Fruit fly (Drosophila melanogaster): ENCODE data around the gene Tango5.

The Tango5 gene

DNA sequence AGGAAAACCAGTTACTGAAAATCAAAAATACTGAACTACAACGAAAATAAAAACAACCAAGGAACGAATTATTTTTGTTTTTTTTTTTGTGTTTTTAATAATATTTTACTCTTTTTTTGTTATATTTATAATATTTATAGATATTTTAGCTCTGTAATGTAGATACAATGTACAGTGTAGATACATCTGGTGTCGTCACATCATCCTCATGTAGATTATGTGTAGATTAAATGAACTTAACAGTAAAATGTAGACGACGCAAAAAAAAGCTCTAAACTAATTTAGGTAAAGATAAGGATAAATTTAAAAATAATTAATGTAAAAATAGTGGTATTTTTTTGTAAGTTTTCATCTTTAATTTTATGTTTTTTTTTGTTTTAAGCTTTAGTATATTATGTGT lies 25.1 kb upstream of the Tango5 start:
- TF ChIP-seq OdsH (GFP tag; optimal IDR thresholded peaks at IDR 0.05) (no peak), sage (GFP tag; optimal IDR thresholded peaks at IDR 0.05) (no peak), tai (GFP tag; optimal IDR thresholded peaks at IDR 0.05) (no peak), Hr78 (GFP tag; optimal IDR thresholded peaks at IDR 0.05) (no peak), pan (optimal IDR thresholded peaks at IDR 0.05) (no peak), woc (GFP tag; optimal IDR thresholded peaks at IDR 0.05) (no peak), dmrt93B (GFP tag; optimal IDR thresholded peaks at IDR 0.05) (no peak), fru (GFP tag; optimal IDR thresholded peaks at IDR 0.05) (no peak), GATAd (GFP tag; optimal IDR thresholded peaks at IDR 0.05) (no peak), Dfd (GFP tag; optimal IDR thresholded peaks at IDR 0.05) (no peak), N (GFP tag; optimal IDR thresholded peaks at IDR 0.05) (no peak), h (GFP tag; optimal IDR thresholded peaks at IDR 0.05) (no peak), Vsx2 (GFP tag; optimal IDR thresholded peaks at IDR 0.05; ENCODE audit: partially characterized antibody) (no peak)

DNA sequence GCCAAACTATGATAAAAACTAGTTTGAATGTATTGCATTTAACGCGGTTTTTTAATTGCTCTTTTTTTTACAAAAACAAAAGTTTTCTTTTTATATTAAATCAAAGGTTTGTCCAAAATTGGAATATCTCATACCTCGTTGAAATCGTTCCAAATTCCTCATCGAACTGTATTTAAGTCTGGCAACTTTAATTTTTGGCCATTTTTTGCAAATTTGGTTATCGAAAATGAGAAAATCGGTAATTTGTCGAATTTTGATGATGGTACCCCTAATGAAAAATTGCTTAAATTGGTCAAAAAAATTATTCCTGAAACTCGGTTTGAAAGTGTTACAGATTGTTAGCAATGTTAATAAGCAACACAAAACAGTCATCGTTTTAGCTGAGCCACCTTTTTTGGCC lies 23.1 kb upstream of the Tango5 start:
- TF ChIP-seq woc (GFP tag; optimal IDR thresholded peaks at IDR 0.05): no peak
- no peak for TF ChIP-seq dsf (GFP tag; optimal IDR thresholded peaks at IDR 0.05; ENCODE audit: borderline replicate concordance)
- TF ChIP-seq pan (optimal IDR thresholded peaks at IDR 0.05): no peak
- TF ChIP-seq sv (GFP tag; optimal IDR thresholded peaks at IDR 0.05): no peak
- TF ChIP-seq jim (GFP tag; optimal IDR thresholded peaks at IDR 0.05): no peak
- TF ChIP-seq Rel (GFP tag; optimal IDR thresholded peaks at IDR 0.05): no peak
- no peak for TF ChIP-seq Rel (tag; optimal IDR thresholded peaks at IDR 0.05)
- TF ChIP-seq fru (GFP tag; optimal IDR thresholded peaks at IDR 0.05): no peak
- TF ChIP-seq Myc (optimal IDR thresholded peaks at IDR 0.05): no peak
- no peak for TF ChIP-seq sage (GFP tag; optimal IDR thresholded peaks at IDR 0.05)
- TF ChIP-seq dmrt93B (GFP tag; optimal IDR thresholded peaks at IDR 0.05): no peak
- TF ChIP-seq GATAd (GFP tag; optimal IDR thresholded peaks at IDR 0.05): no peak
- TF ChIP-seq tai (GFP tag; optimal IDR thresholded peaks at IDR 0.05): no peak
- TF ChIP-seq Hnf4 (GFP tag; optimal IDR thresholded peaks at IDR 0.05): no peak
- TF ChIP-seq rgr (GFP tag; optimal IDR thresholded peaks at IDR 0.05): no peak
- TF ChIP-seq h (GFP tag; optimal IDR thresholded peaks at IDR 0.05): no peak
- no peak for TF ChIP-seq foxo (GFP tag; optimal IDR thresholded peaks at IDR 0.05)
- no peak for TF ChIP-seq Hr78 (GFP tag; optimal IDR thresholded peaks at IDR 0.05)

DNA sequence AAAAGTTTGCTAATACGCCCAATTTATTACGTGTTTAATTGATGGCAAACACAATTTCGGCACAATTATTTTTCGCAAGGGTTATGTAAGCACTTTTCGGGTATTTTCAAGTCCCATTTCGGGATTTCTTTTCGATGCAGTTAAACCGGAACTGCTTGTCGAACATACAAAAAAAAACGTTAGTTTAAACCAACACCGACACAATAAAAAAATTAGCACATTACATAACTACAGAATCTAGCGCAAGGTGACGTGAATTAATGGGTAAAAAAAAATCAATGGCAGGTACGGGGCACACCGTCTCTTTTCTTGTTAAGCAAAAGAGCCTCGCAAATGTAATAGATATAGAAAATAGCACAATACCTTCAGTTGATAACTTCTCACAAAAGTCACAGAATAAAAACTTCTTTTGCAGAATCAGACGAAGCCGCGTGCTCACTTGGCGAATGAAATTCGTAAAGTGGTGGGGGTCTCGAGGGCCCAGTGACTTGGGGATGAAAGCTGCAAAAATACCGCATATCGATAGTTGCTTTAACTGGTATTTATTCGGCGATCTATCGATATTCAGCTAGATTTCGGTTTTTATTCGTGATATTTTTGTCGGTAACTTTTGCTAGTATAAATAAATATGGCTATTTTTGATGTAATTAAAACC lies 22.4 kb upstream of the Tango5 start, which contains the start of the genes Ant2 and sesB:
Ant2 (minus strand) TSS at position 465 of the 655 bp plus-strand sequence.
sesB (minus strand) TSS at position 516 of the 655 bp plus-strand sequence.
- TF ChIP-seq Dif (GFP tag; optimal IDR thresholded peaks at IDR 0.05; ENCODE audit: partially characterized antibody) (peak; percentile 62), fru (GFP tag; optimal IDR thresholded peaks at IDR 0.05) (no peak), Rel (GFP tag; optimal IDR thresholded peaks at IDR 0.05) (no peak), Rel (tag; optimal IDR thresholded peaks at IDR 0.05) (peak; percentile 6)

DNA sequence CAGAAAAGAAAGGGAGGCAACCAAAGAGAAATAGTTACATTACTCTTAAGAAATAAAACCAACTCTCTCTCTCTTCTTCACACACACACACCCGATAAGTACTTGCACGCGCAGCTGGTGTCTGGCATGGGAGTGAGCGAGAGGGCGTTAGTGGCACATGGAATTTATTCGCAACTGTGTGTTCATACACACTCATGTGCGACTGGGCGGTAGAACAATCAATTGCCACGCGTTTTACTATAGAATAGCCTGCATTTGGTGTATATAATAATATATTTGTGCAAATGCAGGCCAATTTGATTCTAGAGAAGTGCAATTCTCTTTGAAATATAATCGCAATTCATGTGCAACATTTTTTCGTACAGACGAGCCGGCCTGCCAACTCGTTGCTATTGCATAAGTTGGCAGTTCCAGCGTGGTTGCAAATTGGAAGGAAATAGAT lies 21.7 kb upstream of the Tango5 start:
- TF ChIP-seq usp (GFP tag; optimal IDR thresholded peaks at IDR 0.05) (no peak), rgr (GFP tag; optimal IDR thresholded peaks at IDR 0.05) (peak; percentile 46), dl (GFP tag; optimal IDR thresholded peaks at IDR 0.05; ENCODE audit: insufficient read depth in 1 of 2, partially characterized antibody in 2 of 2) (peak in 1 of 2 experiments; percentile 51), GATAd (GFP tag; optimal IDR thresholded peaks at IDR 0.05) (no peak), h (GFP tag; optimal IDR thresholded peaks at IDR 0.05) (peak; percentile 61), dmrt93B (GFP tag; optimal IDR thresholded peaks at IDR 0.05) (no peak), psq (GFP tag; optimal IDR thresholded peaks at IDR 0.05) (no peak), N (GFP tag; optimal IDR thresholded peaks at IDR 0.05) (no peak), fru (GFP tag; optimal IDR thresholded peaks at IDR 0.05) (peak; percentile 15), CG9705 (GFP tag; optimal IDR thresholded peaks at IDR 0.05) (no peak), Vsx2 (GFP tag; optimal IDR thresholded peaks at IDR 0.05; ENCODE audit: partially characterized antibody) (no peak), OdsH (GFP tag; optimal IDR thresholded peaks at IDR 0.05) (no peak), Abd-B (GFP tag; optimal IDR thresholded peaks at IDR 0.05) (no peak), Dfd (GFP tag; optimal IDR thresholded peaks at IDR 0.05) (no peak), Myc (optimal IDR thresholded peaks at IDR 0.05) (peak; percentile 57), Rel (GFP tag; optimal IDR thresholded peaks at IDR 0.05) (no peak), Rel (tag; optimal IDR thresholded peaks at IDR 0.05) (peak; percentile 3), Mio (GFP tag; optimal IDR thresholded peaks at IDR 0.05) (no peak), sv (GFP tag; optimal IDR thresholded peaks at IDR 0.05) (no peak), sage (GFP tag; optimal IDR thresholded peaks at IDR 0.05) (no peak), dsf (GFP tag; optimal IDR thresholded peaks at IDR 0.05; ENCODE audit: borderline replicate concordance) (no peak), Dif (GFP tag; optimal IDR thresholded peaks at IDR 0.05; ENCODE audit: partially characterized antibody) (peak; percentile 37), lola (GFP tag; optimal IDR thresholded peaks at IDR 0.05) (no peak), pan (optimal IDR thresholded peaks at IDR 0.05) (no peak), CrebA (GFP tag; optimal IDR thresholded peaks at IDR 0.05; ENCODE audit: borderline replicate concordance) (peak; percentile 67), CG32264 (GFP tag; optimal IDR thresholded peaks at IDR 0.05) (no peak), brk (GFP tag; optimal IDR thresholded peaks at IDR 0.05) (peak; percentile 36), jim (GFP tag; optimal IDR thresholded peaks at IDR 0.05) (no peak), Jra (GFP tag; optimal IDR thresholded peaks at IDR 0.05) (no peak), Hr83 (GFP tag; optimal IDR thresholded peaks at IDR 0.05; ENCODE audit: poor library complexity, severe bottlenecking) (no peak), HLH106 (tag; optimal IDR thresholded peaks at IDR 0.05) (no peak), foxo (GFP tag; optimal IDR thresholded peaks at IDR 0.05) (no peak), Hnf4 (GFP tag; optimal IDR thresholded peaks at IDR 0.05) (peak; percentile 5), Sp1 (GFP tag; optimal IDR thresholded peaks at IDR 0.05) (peak; percentile 39), tai (GFP tag; optimal IDR thresholded peaks at IDR 0.05) (no peak), ey (GFP tag; optimal IDR thresholded peaks at IDR 0.05) (no peak), Hr78 (GFP tag; optimal IDR thresholded peaks at IDR 0.05) (no peak), woc (GFP tag; optimal IDR thresholded peaks at IDR 0.05) (no peak)

Data from whole organism, wandering third instar larva.